Worm (Caenorhabditis elegans) whole organism, late embryonic: Measurements from ENCODE around the gene F22B3.7.

ENCODE experiments used
- F13H6.1 ChIP-seq: sonication (generic microtip); optimal IDR thresholded peaks from 2 replicates; lab custom pipeline; 2016; ENCODE audit warnings: missing genetic modification characterization, missing compliant biosample characterization
- ama-1 ChIP-seq: fragments of 150-350 bp; optimal IDR thresholded peaks from 2 replicates; lab custom pipeline; 2014
- ceh-9 ChIP-seq: sonication (generic microtip); optimal IDR thresholded peaks from 2 replicates; lab custom pipeline; 2016; ENCODE audit warnings: mild to moderate bottlenecking, missing genetic modification characterization, inconsistent platforms, missing compliant biosample characterization
- dmd-4 ChIP-seq: sonication (generic microtip); optimal IDR thresholded peaks from 2 replicates; lab custom pipeline; 2016; ENCODE audit warnings: borderline replicate concordance, missing genetic modification characterization, missing compliant biosample characterization
- hlh-13 ChIP-seq: fragments of 200-800 bp; sonication (Bioruptor generic); optimal IDR thresholded peaks from 2 replicates; lab custom pipeline; 2018; ENCODE audit warnings: mild to moderate bottlenecking, missing genetic modification characterization, missing compliant biosample characterization
- hlh-30 ChIP-seq: sonication (generic microtip); optimal IDR thresholded peaks from 2 replicates; lab custom pipeline; 2017; ENCODE audit warnings: antibody characterized with exemption, missing genetic modification characterization, missing compliant biosample characterization; ENCODE audit not compliant: insufficient read depth
- nfya-1 ChIP-seq: sonication (generic microtip); optimal IDR thresholded peaks from 2 replicates; lab custom pipeline; 2017; ENCODE audit warnings: missing genetic modification characterization, mild to moderate bottlenecking, missing compliant biosample characterization, antibody characterized with exemption, moderate library complexity
- nhr-11 ChIP-seq: fragments of 150-350 bp; optimal IDR thresholded peaks from 2 replicates; lab custom pipeline; 2014; ENCODE audit warnings: missing biosample characterization, missing genetic modification characterization
- sox-4 ChIP-seq: sonication (generic microtip); optimal IDR thresholded peaks from 2 replicates; lab custom pipeline; 2017; ENCODE audit warnings: mild to moderate bottlenecking, missing genetic modification characterization, inconsistent platforms, missing compliant biosample characterization
- syd-9 ChIP-seq: sonication (generic microtip); optimal IDR thresholded peaks from 2 replicates; lab custom pipeline; 2016; ENCODE audit warnings: mild to moderate bottlenecking, missing genetic modification characterization, moderate library complexity, missing compliant biosample characterization
- tbx-2 ChIP-seq: sonication (generic microtip); optimal IDR thresholded peaks from 2 replicates; lab custom pipeline; 2016; ENCODE audit warnings: missing genetic modification characterization, missing compliant biosample characterization
- unc-86 ChIP-seq: sonication (generic microtip); optimal IDR thresholded peaks from 2 replicates; lab custom pipeline; 2016; ENCODE audit warnings: missing genetic modification characterization, missing compliant biosample characterization

DNA sequence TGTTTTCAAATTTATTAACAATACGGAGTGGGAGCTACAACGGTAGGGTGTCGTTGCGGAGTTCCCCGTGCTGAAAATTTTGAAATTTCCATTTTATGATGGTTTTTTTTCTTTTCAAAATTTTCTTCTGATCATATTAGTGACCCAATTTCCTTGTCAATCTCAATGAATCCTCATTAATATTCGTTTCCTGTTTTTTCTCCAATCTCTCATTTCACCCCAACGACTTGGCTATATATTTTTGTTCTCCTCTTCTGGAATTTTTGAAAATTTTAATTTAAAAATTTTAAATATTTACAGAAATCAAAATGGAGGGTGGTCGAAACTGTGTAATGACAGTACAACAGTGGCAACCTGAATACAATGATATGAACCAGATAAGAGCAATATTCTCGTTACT lies 38.1 kb upstream of the F22B3.7 start, which contains the start of gene npr-3:
- TF ChIP-seq tbx-2 = no peak
- no peak for TF ChIP-seq F13H6.1 (tag; lab: Kevin White, UChicago)
- no peak for TF ChIP-seq nfya-1 (tag; lab: Kevin White, UChicago)
- no peak for TF ChIP-seq dmd-4 (tag; lab: Kevin White, UChicago)
- no peak for TF ChIP-seq hlh-30
- no peak for TF ChIP-seq hlh-13 (GFP tag; lab: Kevin White, UChicago)
- TF ChIP-seq ama-1 (lab: Kevin White, UChicago) = no peak
- no peak for TF ChIP-seq sox-4 (tag; lab: Kevin White, UChicago)
- no peak for TF ChIP-seq ceh-9 (tag; lab: Kevin White, UChicago)
- TF ChIP-seq nhr-11 (tag; lab: Kevin White, UChicago) = no peak
- TF ChIP-seq unc-86 = no peak
- TF ChIP-seq syd-9 = no peak
